Worm (Caenorhabditis elegans): ENCODE results near the gene ZK550.6.

DNA sequence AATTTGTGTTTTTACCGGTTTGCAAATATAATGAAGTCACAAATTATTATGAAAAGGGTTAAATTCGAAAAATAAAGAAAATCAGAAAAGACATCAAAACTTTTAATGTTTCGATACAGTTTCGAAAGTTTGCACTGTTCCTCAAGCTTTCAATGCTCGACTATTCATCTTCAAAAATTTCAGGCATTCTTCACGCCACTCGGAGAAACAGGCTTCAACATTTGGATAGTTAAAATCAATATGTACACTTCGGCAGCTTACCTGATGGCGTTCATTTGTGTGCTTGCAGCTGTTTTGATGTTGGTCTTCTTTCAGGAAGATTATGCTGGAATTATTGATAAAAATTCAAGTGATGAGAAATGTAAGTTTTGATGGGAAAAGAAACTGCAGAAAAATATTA lies 15.1 kb downstream of the ZK550.6 start:
- TF ChIP-seq cog-1 (tag; optimal IDR thresholded peaks at IDR 0.05) (no peak), tab-1 (GFP tag; IDR thresholded peaks at IDR 0.05) (no peak), flt-1 (GFP tag; IDR thresholded peaks at IDR 0.05) (no peak), ref-1 (GFP tag; conservative IDR thresholded peaks at IDR 0.05) (no peak), ztf-29 (GFP tag; IDR thresholded peaks at IDR 0.05) (no peak), ztf-23 (GFP tag; IDR thresholded peaks at IDR 0.05) (no peak), klf-2 (GFP tag; conservative IDR thresholded peaks at IDR 0.05) (no peak)

All from whole organism, midembryonic.